Worm (Caenorhabditis elegans) whole organism, L4/young adult: ENCODE data around the gene F22E5.12.
"Not testable (repeated sequence)": the region's sequence is repeated elsewhere in the genome, so short reads cannot be mapped to it uniquely, and the experiment has no call there.

Experiments
- W03F9.2 ChIP-seq: fragments of 150-350 bp; optimal IDR thresholded peaks from 2 replicates; lab custom pipeline; 2014; ENCODE audit warnings: missing biosample characterization, missing genetic modification characterization
- dao-5 ChIP-seq: sonication (generic microtip); optimal IDR thresholded peaks from 2 replicates; lab custom pipeline; 2016; ENCODE audit warnings: missing genotype, missing genetic modification characterization, moderate library complexity, missing compliant biosample characterization
- him-1 ChIP-seq: sonication (generic microtip); optimal IDR thresholded peaks from 2 replicates; lab custom pipeline; 2016; ENCODE audit warnings: missing genotype, missing genetic modification reagents, missing genetic modification characterization, missing compliant biosample characterization

F22E5.12 gene

DNA sequence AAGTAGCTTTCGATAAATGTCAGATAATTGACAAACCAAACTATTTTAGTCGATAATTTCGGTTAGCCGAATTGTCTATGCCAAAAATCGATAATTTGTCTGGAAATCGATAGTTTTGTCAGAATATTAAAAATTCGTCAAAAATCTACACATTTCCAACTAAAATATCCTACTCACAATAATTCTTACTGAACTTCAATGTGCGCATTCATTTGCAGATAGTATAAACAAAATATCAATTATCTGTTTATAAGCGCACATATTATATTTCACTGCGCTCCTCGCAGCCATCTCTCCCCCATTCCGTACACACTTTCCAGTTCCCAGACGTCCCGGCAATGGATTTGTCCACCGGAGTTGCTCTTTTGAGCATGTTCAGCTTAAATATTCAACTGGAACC, 21.9 kb downstream of the F22E5.12 start, which contains the start of gene lgc-28:
TSS of gene lgc-28 (plus strand) at position 301 of the 400 bp plus-strand sequence.
- TF ChIP-seq W03F9.2 = no peak
- TF ChIP-seq him-1 (tag; lab: Kevin White, UChicago) = no peak
- no peak for TF ChIP-seq dao-5

DNA sequence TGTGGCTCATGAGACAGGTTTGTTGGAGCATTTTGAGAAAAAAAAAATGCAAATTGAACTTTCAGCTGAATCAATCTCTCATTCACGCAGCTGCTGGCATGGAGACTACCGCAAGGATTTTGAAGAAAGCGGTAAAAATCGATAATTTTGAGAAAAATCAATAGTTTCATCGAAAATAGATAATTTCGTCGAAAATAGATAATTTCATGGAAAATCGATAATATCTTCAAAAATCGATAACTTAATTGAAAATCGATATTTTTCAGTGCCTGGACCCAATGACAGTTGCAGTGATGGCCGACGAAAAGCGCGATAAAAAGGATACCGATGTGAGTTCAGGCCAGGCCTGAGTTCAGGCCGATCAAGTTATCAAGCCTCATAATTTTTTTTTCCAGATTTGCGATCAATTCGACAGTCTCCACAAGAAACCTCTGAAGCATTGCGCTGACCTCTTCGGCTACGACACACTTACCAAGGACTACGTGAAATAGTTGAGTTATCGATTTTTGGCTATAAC, 23.7 kb downstream of the F22E5.12 start, which contains the start of gene D2062.4:
TSS of gene D2062.4 (plus strand) at position 467 of the 517 bp plus-strand sequence.
- not testable (repeated sequence) for TF ChIP-seq W03F9.2; dao-5; him-1 (tag; lab: Kevin White, UChicago)

DNA sequence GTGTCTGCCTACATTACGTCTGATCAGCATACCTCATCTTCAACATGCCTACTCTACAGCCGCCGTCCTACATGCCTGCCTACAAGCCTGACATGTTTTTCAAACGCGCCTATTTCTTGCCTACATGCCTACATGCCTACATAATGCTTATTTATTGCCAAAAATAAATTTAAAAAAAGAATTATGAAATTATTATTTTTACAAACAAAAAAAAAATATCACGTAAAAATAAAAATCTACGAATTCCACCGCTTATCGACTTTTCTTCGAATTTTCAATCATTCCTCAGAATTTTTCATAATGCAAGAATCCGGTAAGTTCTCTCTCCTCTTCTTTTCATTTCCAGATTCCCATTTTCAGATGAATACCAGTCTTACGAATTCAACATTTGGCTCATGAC, 24.2 kb downstream of the F22E5.12 start, which contains the start of gene D2062.5:
TSS of gene D2062.5 (plus strand) at position 301 of the 400 bp plus-strand sequence.
- no peak for TF ChIP-seq dao-5
- no peak for TF ChIP-seq him-1 (tag; lab: Kevin White, UChicago)
- no peak for TF ChIP-seq W03F9.2

DNA sequence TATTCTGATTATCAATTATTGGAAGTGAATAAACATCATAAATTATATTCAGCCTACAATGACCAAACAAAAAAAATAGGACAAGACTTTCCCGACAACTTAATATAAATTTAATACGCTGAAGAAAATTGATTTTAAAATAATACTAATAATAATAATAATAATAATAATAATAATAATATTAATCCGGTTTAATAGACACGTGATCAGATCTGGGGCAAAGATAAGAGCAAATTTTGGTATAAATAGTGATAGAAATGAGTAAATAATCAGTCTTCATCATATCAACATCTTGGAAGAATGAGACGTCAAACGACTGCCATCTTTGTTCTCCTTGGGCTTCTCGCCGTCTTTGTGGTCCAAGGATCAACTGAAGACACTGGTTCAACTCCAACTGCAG, 27.5 kb downstream of the F22E5.12 start, which contains the start of gene msrp-6:
TSS of gene msrp-6 (plus strand) at position 301 of the 400 bp plus-strand sequence.
- TF ChIP-seq W03F9.2; him-1 (tag; lab: Kevin White, UChicago); dao-5: not testable (repeated sequence)

DNA sequence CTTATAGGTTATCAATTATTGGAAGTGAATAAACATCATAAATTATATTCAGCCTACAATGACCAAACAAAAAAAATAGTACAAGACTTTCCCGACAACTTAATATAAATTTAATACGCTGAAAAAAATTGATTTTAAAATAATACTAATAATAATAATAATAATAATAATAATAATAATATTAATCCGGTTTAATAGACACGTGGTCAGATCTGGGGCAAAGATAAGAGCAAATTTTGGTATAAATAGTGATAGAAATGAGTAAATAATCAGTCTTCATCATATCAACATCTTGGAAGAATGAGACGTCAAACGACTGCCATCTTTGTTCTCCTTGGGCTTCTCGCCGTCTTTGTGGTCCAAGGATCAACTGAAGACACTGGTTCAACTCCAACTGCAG, 30.0 kb downstream of the F22E5.12 start, which contains the start of gene msrp-5:
TSS of gene msrp-5 (plus strand) at position 301 of the 400 bp plus-strand sequence.
- not testable (repeated sequence) for TF ChIP-seq W03F9.2; dao-5; him-1 (tag; lab: Kevin White, UChicago)

DNA sequence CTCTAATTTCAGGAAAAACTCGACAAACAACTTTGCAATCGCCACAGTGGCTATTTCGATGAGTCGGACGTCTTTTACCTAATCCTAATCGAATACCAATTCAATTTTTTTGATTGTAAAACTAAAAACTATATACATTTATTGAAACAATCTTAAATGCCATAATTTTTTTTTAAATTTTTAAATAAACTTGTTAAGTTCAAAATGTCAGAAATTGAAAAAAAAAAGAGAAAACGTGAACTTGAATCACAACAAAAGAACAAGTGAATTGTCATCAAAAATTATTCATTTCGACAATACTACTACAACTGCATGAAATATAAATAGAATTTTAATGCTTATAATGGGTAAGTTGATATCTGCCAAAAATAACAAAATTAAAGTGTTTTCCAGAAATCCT, 34.4 kb downstream of the F22E5.12 start, which contains the start of gene D2062.13:
TSS of gene D2062.13 (plus strand) at position 301 of the 400 bp plus-strand sequence.
- not testable (repeated sequence) for TF ChIP-seq W03F9.2; him-1 (tag; lab: Kevin White, UChicago); dao-5

DNA sequence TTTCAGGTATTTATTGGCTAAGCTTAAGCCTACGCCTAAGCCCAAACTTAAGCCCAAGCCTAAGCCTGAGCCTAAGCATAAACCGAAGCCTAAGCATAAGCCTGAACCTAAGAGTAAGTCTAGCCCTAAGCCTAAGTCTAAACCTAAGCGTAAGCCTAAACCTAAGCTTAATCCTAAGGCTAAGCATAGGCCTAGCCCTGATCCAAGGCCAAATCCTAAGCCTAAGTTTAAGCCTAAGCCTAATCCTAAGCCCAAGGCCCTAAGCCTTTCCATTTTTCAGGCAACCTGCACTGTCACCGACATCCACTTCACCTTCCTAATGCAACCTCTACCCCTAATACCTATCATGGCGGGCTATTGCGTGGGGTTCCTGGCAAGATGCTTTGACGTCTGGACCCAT, 35.6 kb downstream of the F22E5.12 start:
- TF ChIP-seq W03F9.2 = no peak
- TF ChIP-seq him-1 (tag; lab: Kevin White, UChicago) = no peak
- TF ChIP-seq dao-5 = no peak

DNA sequence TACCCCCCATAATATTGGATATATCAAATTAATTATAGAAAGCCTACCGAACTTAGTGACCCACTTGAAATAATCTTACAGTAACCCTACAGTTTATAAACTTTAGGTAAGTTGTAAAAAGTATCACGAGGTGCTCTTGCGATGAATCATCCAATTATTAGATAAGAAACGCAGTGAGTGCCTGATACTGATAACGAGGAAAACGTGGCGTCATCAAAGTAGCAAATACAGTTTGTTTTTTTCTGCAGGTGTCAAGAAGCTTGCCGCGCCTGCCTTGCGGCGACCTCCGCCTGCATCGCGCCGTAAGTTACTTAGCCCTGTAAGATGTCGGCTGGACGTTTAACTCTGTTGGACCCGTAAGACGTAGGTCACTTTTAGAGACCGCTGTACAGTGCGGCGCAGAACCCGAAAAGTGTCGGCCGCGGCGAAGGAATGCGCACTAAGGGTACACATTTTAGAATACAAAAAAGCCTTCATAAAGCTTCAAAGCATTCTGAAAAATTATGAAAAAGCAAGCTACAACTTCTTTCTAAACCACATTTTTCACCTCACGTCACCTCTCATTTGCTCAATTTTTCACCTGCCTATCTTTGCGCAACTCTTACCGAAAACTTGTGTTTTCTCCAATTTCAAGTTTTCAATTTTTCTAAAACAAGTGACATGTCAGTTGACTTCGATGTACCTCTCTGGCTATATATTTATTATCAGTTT, 36.3 kb downstream of the F22E5.12 start, which contains the start of gene sri-38:
TSS of gene sri-38 (plus strand) at position 661 of the 711 bp plus-strand sequence.
- no peak for TF ChIP-seq him-1 (tag; lab: Kevin White, UChicago)
- no peak for TF ChIP-seq W03F9.2
- TF ChIP-seq dao-5 = no peak

DNA sequence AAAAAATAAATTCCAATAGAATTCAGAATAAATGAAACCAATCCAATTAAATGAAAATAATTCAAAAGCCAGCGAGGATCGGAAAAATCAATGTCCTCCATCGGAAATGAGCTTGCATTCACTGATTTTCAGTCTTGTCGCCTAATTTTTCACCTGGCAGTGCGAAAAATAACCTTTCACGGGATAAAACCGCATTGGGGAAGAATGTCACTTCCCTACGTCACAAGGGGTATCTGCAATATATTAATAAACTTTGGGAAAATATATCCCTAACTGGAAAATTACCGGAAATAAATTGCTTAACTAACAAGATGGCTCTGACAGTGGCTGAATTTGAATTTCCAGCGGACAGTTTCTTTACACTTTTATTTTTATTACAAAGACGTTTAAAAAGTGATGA, 41.3 kb downstream of the F22E5.12 start, which contains the start of gene sri-77:
TSS of gene sri-77 (minus strand) at position 101 of the 400 bp plus-strand sequence.
- TF ChIP-seq him-1 (tag; lab: Kevin White, UChicago) (no peak), W03F9.2 (no peak), dao-5 (no peak)

DNA sequence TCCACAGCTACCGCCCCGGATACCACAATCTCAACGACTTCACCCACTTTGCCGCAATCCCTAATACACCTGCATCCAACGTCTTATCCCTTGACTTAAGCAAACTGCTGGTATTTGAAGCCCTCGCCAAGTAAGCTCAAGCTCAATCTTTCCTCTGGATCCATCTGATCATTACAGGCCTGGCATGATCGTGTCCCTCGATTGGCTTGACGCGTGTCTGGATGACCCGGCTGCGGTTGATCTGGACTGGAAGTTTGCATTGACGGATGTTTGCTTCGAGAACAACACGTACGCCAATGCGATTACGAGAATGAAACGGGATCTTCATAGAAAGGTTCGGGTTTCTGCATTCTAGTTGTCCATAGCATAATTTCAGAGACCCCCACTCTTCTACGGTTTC, 45.7 kb downstream of the F22E5.12 start:
- TF ChIP-seq dao-5 (no peak), W03F9.2 (no peak), him-1 (tag; lab: Kevin White, UChicago) (no peak)

DNA sequence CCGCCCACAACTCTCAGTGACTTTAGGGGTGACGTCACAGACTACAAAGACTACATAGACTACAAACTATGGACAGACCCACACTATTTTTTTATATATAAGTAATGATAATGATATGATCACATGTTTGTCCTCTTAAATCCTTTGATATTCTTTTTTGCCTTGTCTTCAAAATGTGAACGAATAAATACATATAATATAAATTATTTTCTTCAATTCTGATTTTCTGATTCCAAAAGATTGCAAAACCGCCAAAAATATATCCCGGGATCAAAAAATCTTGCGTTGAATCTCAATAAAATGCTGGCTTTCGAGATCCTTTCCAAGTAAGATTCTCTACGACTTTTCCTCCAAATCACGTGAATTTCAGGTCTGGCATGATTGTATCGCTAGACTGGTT, 46.5 kb downstream of the F22E5.12 start, which contains the start of gene F33H12.1:
TSS of gene F33H12.1 (plus strand) at position 301 of the 400 bp plus-strand sequence.
- TF ChIP-seq him-1 (tag; lab: Kevin White, UChicago); dao-5; W03F9.2: not testable (repeated sequence)
